Worm (Caenorhabditis elegans): ENCODE measurements around the gene T05A7.13.

The T05A7.13 gene

ce11 chrII:4661278-4661677 lies at the start of gene T05A7.13:
TSS of gene T05A7.13 (minus strand) at chrII:4661378.
- TF ChIP-seq lin-26 (GFP tag; IDR thresholded peaks at IDR 0.05) (no peak), attf-3 (GFP tag; conservative IDR thresholded peaks at IDR 0.05) (no peak), Y95B8A.8 (GFP tag; IDR thresholded peaks at IDR 0.05) (no peak), unc-62 (GFP tag; optimal IDR thresholded peaks at IDR 0.05) (no peak), F57A8.1 (GFP tag; optimal IDR thresholded peaks at IDR 0.05) (no peak), lsl-1 (GFP tag; optimal IDR thresholded peaks at IDR 0.05) (no peak), B0261.1 (tag; optimal IDR thresholded peaks at IDR 0.05) (no peak), snpc-3.4 (tag; optimal IDR thresholded peaks at IDR 0.05) (no peak), ztf-22 (GFP tag; optimal IDR thresholded peaks at IDR 0.05) (no peak), aptf-3 (GFP tag; IDR thresholded peaks at IDR 0.05) (no peak), tbp1 (GFP tag; optimal IDR thresholded peaks at IDR 0.05) (no peak), pbrm-1 (GFP tag; IDR thresholded peaks at IDR 0.05) (no peak), mxl-1 (tag; optimal IDR thresholded peaks at IDR 0.05) (no peak), xnd-1 (tag; optimal IDR thresholded peaks at IDR 0.05) (no peak), ekl-4 (GFP tag; IDR thresholded peaks at IDR 0.05) (no peak), dpl-1 (GFP tag; optimal IDR thresholded peaks at IDR 0.05) (no peak), F10E7.11 (tag; optimal IDR thresholded peaks at IDR 0.05) (no peak), ceh-58 (GFP tag; IDR thresholded peaks at IDR 0.05) (no peak), F55B11.4 (tag; optimal IDR thresholded peaks at IDR 0.05; ENCODE audit: borderline replicate concordance, insufficient read depth) (no peak), lsy-27 (tag; optimal IDR thresholded peaks at IDR 0.05; ENCODE audit: borderline replicate concordance, insufficient read depth) (no peak)

ce11 chrII:4710813-4711212 lies 49.6 kb upstream of the T05A7.13 start:
- TF ChIP-seq bed-1 (GFP tag; IDR thresholded peaks at IDR 0.05), result no peak
- no peak for TF ChIP-seq hlh-26 (GFP tag; conservative IDR thresholded peaks at IDR 0.05)
- TF ChIP-seq B0035.1 (tag; optimal IDR thresholded peaks at IDR 0.05), result no peak
- TF ChIP-seq snpc-1.1 (tag; optimal IDR thresholded peaks at IDR 0.05; ENCODE audit: insufficient read depth), result no peak

- no peak for TF ChIP-seq F57C9.4 (tag; optimal IDR thresholded peaks at IDR 0.05)
- peak; percentile 46 for TF ChIP-seq unc-130 (GFP tag; optimal IDR thresholded peaks at IDR 0.05)
- no peak for TF ChIP-seq ztf-18 (tag; optimal IDR thresholded peaks at IDR 0.05)
- peak in 1 of 2 experiments; percentile 45 for TF ChIP-seq let-607 (tag; optimal IDR thresholded peaks at IDR 0.05)
- TF ChIP-seq madf-6 (GFP tag; IDR thresholded peaks at IDR 0.05), result peak; percentile 40
- TF ChIP-seq unc-62 (GFP tag; optimal IDR thresholded peaks at IDR 0.05), result no peak
- TF ChIP-seq B0336.3 (GFP tag; IDR thresholded peaks at IDR 0.05), result peak; percentile 66; the same call in 1 of the 2 replicates
- TF ChIP-seq hrde-1 (tag; optimal IDR thresholded peaks at IDR 0.05; ENCODE audit: borderline replicate concordance), result peak; percentile 77
- no peak for TF ChIP-seq Y67H2A.10 (GFP tag; conservative IDR thresholded peaks at IDR 0.05)
- peak; percentile 60 for TF ChIP-seq repo-1 (tag; optimal IDR thresholded peaks at IDR 0.05)
- peak; percentile 43 for TF ChIP-seq lin-54 (GFP tag; optimal IDR thresholded peaks at IDR 0.05)
- TF ChIP-seq attf-6 (GFP tag; IDR thresholded peaks at IDR 0.05), result no peak
- 0 out of 2 replicates have a peak, but pooled peaks have one; percentile 61 for TF ChIP-seq Y53G8AR.9 (GFP tag; conservative IDR thresholded peaks at IDR 0.05)
- TF ChIP-seq F10E7.11 (tag; optimal IDR thresholded peaks at IDR 0.05), result peak; percentile 45
- peak; percentile 9 for TF ChIP-seq tlf-1 (GFP tag; optimal IDR thresholded peaks at IDR 0.05)
- no peak for TF ChIP-seq T07F8.4 (tag; optimal IDR thresholded peaks at IDR 0.05)
- TF ChIP-seq lin-40 (tag; optimal IDR thresholded peaks at IDR 0.05), result peak; percentile 9
- peak; percentile 49; the same call in 1 of the 2 replicates for TF ChIP-seq ekl-4 (GFP tag; IDR thresholded peaks at IDR 0.05)
- TF ChIP-seq F49E8.2 (tag; optimal IDR thresholded peaks at IDR 0.05; ENCODE audit: insufficient read depth), result peak; percentile 24
- no peak for TF ChIP-seq Y79H2A.3 (GFP tag; conservative IDR thresholded peaks at IDR 0.05)
- 0 out of 2 replicates have a peak, but pooled peaks have one; percentile 31 for TF ChIP-seq nfya-2 (GFP tag; IDR thresholded peaks at IDR 0.05)
- TF ChIP-seq aptf-3 (GFP tag; IDR thresholded peaks at IDR 0.05), result no peak
- TF ChIP-seq hsf-1 (GFP tag; IDR thresholded peaks at IDR 0.05), result no peak; the same call in 1 of the 2 replicates
- no peak for TF ChIP-seq akir-1 (GFP tag; optimal IDR thresholded peaks at IDR 0.05)
- peak; percentile 66 for TF ChIP-seq snpc-3.4 (tag; optimal IDR thresholded peaks at IDR 0.05)
- no peak for TF ChIP-seq ceh-100 (GFP tag; IDR thresholded peaks at IDR 0.05)
Observed at ce11 chrII:4710120-4710519, 48.9 kb upstream of the T05A7.13 start, which contains the start of gene tag-151. TSS of gene tag-151 (plus strand) at chrII:4710277.
